Worm (Caenorhabditis elegans) whole organism, L4 larva: Measurements from ENCODE around the gene nlp-80.

Experiments
- F37D6.2 ChIP-seq: sonication (generic microtip); optimal IDR thresholded peaks from 2 replicates; lab custom pipeline; 2016; ENCODE audit warnings: mild to moderate bottlenecking, missing genetic modification characterization, missing compliant biosample characterization
- F44E2.7 ChIP-seq: fragments of 200-800 bp; sonication (Bioruptor generic); IDR thresholded peaks from 2 replicates; pipeline ENCODE4 v2.1.2; 2022; ENCODE audit warnings: missing genetic modification characterization, missing compliant biosample characterization
- T20F7.1 ChIP-seq: fragments of 200-800 bp; sonication (Bioruptor generic); optimal IDR thresholded peaks from 2 replicates; lab custom pipeline; 2018; ENCODE audit warnings: mild to moderate bottlenecking, missing genetic modification characterization, missing compliant biosample characterization
- Y105C5A.15 ChIP-seq: fragments of 200-800 bp; sonication (Bioruptor generic); IDR thresholded peaks from 2 replicates; pipeline ENCODE4 v1.3.6; 2022; ENCODE audit warnings: missing genetic modification characterization, missing compliant biosample characterization
- Y75B8A.6 ChIP-seq: fragments of 200-800 bp; sonication (Bioruptor generic); IDR thresholded peaks from 2 replicates; pipeline ENCODE4 v1.3.6; 2022; ENCODE audit warnings: missing genetic modification reagents, missing genetic modification characterization, missing compliant biosample characterization
- aha-1 ChIP-seq: fragments of 150-350 bp; peaks from one replicate; lab custom pipeline; 2014; ENCODE audit warnings: missing biosample characterization, missing genetic modification characterization
- ceh-32 ChIP-seq: sonication (generic microtip); optimal IDR thresholded peaks from 2 replicates; lab custom pipeline; 2016; ENCODE audit warnings: mild to moderate bottlenecking, missing genetic modification characterization, missing compliant biosample characterization; ENCODE audit not compliant: poor library complexity
- ceh-44 ChIP-seq: fragments of 200-800 bp; sonication (Bioruptor generic); IDR thresholded peaks from 2 replicates; pipeline ENCODE4 v1.3.6; 2022; ENCODE audit warnings: missing genetic modification reagents, missing genetic modification characterization, missing compliant biosample characterization
- cey-2 ChIP-seq: sonication (generic microtip); optimal IDR thresholded peaks from 3 replicates; lab custom pipeline; 2017; ENCODE audit warnings: missing genetic modification characterization, mild to moderate bottlenecking, missing compliant biosample characterization, antibody characterized with exemption, borderline replicate concordance; ENCODE audit not compliant: insufficient read depth
- ctbp-1 ChIP-seq: fragments of 200-800 bp; sonication (Bioruptor generic); IDR thresholded peaks from 2 replicates; pipeline ENCODE4 v1.3.6; 2022; ENCODE audit warnings: missing genetic modification reagents, missing genetic modification characterization, missing compliant biosample characterization
- dmd-6 ChIP-seq: fragments of 200-800 bp; sonication (Bioruptor generic); IDR thresholded peaks from 2 replicates; pipeline ENCODE4 v1.3.6; 2022; ENCODE audit warnings: missing genetic modification reagents, missing genetic modification characterization, missing compliant biosample characterization
- hmg-1.1 ChIP-seq: fragments of 200-800 bp; sonication (Bioruptor generic); IDR thresholded peaks from 2 replicates; pipeline ENCODE4 v1.3.6; 2022; ENCODE audit warnings: missing genetic modification reagents, missing genetic modification characterization, missing compliant biosample characterization
- jun-1 ChIP-seq: fragments of 150-350 bp; optimal IDR thresholded peaks from 2 replicates; lab custom pipeline; 2014; ENCODE audit warnings: missing biosample characterization, missing genetic modification reagents, missing genetic modification characterization
- lin-1 ChIP-seq: fragments of 200-800 bp; sonication (Bioruptor generic); IDR thresholded peaks from 2 replicates; pipeline ENCODE4 v1.3.6; 2022; ENCODE audit warnings: missing genetic modification reagents, missing genetic modification characterization, missing compliant biosample characterization
- lsy-2 ChIP-seq, 2 experiments: fragments of 150-350 bp in 1 of 2; sonication (generic microtip) in 1 of 2; optimal IDR thresholded peaks; 2 replicates each; lab custom pipeline; 2014 to 2017; ENCODE audit warnings: missing biosample characterization in 2 of 2, missing genetic modification characterization in 2 of 2
- mes-2 ChIP-seq: sonication (generic microtip); optimal IDR thresholded peaks from 2 replicates; lab custom pipeline; 2016; ENCODE audit warnings: missing genotype, mild to moderate bottlenecking, missing genetic modification characterization, missing compliant biosample characterization; ENCODE audit not compliant: poor library complexity, severe bottlenecking
- mxl-2 ChIP-seq: fragments of 200-800 bp; sonication (Bioruptor generic); conservative IDR thresholded peaks from 2 replicates; pipeline ENCODE4 v1.3.6; 2022; ENCODE audit warnings: missing genetic modification reagents, missing genetic modification characterization, missing compliant biosample characterization
- nhr-28 ChIP-seq: fragments of 150-350 bp; optimal IDR thresholded peaks from 2 replicates; lab custom pipeline; 2014; ENCODE audit warnings: missing biosample characterization, missing genetic modification characterization
- nhr-42 ChIP-seq: fragments of 200-800 bp; sonication (Bioruptor generic); IDR thresholded peaks from 2 replicates; pipeline ENCODE4 v1.3.6; 2022; ENCODE audit warnings: missing genetic modification characterization, missing compliant biosample characterization
- nhr-77 ChIP-seq: fragments of 150-350 bp; optimal IDR thresholded peaks from 2 replicates; lab custom pipeline; 2014; ENCODE audit warnings: missing biosample characterization, missing genetic modification characterization
- php-3 ChIP-seq: fragments of 200-800 bp; sonication (Bioruptor generic); IDR thresholded peaks from 2 replicates; pipeline ENCODE4 v1.3.6; 2022; ENCODE audit warnings: missing genetic modification reagents, missing genetic modification characterization, missing compliant biosample characterization
- saeg-2 ChIP-seq: fragments of 200-800 bp; sonication (Bioruptor generic); IDR thresholded peaks from 2 replicates; pipeline ENCODE4 v1.3.6; 2022; ENCODE audit warnings: missing genetic modification reagents, missing genetic modification characterization, missing compliant biosample characterization
- sdz-12 ChIP-seq: fragments of 200-800 bp; sonication (Bioruptor generic); optimal IDR thresholded peaks from 2 replicates; lab custom pipeline; 2018; ENCODE audit warnings: mild to moderate bottlenecking, missing genetic modification characterization, missing compliant biosample characterization
- snpc-4 ChIP-seq: fragments of 150-350 bp; optimal IDR thresholded peaks from 2 replicates; lab custom pipeline; 2014; ENCODE audit warnings: missing biosample characterization, missing genetic modification characterization
- unc-130 ChIP-seq: sonication (generic microtip); optimal IDR thresholded peaks from 2 replicates; lab custom pipeline; 2016; ENCODE audit warnings: missing genetic modification reagents, missing genetic modification characterization, missing compliant biosample characterization
- unc-39 ChIP-seq: sonication (generic microtip); optimal IDR thresholded peaks from 2 replicates; lab custom pipeline; 2017; ENCODE audit warnings: missing biosample characterization, missing genetic modification characterization
- unc-62 ChIP-seq, 3 experiments: fragments of 150-350 bp in 1 of 3; sonication (generic microtip); optimal IDR thresholded peaks in 2 of 3; peaks in 1 of 3; 1 replicate in 1 of 3; 2 replicates in 2 of 3; lab custom pipeline; 2014 to 2017; ENCODE audit warnings: missing biosample characterization in 3 of 3, missing genetic modification characterization in 3 of 3, missing genetic modification reagents in 3 of 3, missing genotype in 1 of 3
- zfp-2 ChIP-seq: sonication (generic microtip); optimal IDR thresholded peaks from 2 replicates; lab custom pipeline; 2016; ENCODE audit warnings: mild to moderate bottlenecking, missing genetic modification characterization, missing compliant biosample characterization
- ztf-7 ChIP-seq: fragments of 150-350 bp; optimal IDR thresholded peaks from 2 replicates; lab custom pipeline; 2014; ENCODE audit warnings: missing biosample characterization, missing genetic modification characterization

The nlp-80 gene

ce11 chrV:11060239-11060984 lies 5.0 kb downstream of the nlp-80 start, which contains the start of gene T04C12.11 (continued):
- TF ChIP-seq lin-1 (GFP tag; lab: Robert Waterston, UW) (no peak), unc-130 (no peak), hmg-1.1 (GFP tag; lab: Robert Waterston, UW) (no peak), mxl-2 (GFP tag; lab: Robert Waterston, UW) (no peak), saeg-2 (GFP tag; lab: Robert Waterston, UW) (no peak), ceh-44 (GFP tag; lab: Robert Waterston, UW) (no peak), mes-2 (tag; lab: Kevin White, UChicago) (no peak), lsy-2 (tag; optimal IDR thresholded peaks at IDR 0.05; lab: Kevin White, UChicago) (peak in 1 of 2 experiments; percentile 24), nhr-77 (tag; lab: Kevin White, UChicago) (no peak), zfp-2 (tag; lab: Kevin White, UChicago) (no peak), T20F7.1 (GFP tag; lab: Kevin White, UChicago) (peak; percentile 34), nhr-28 (peak; percentile 23), Y105C5A.15 (GFP tag; lab: Robert Waterston, UW) (no peak), ctbp-1 (GFP tag; lab: Robert Waterston, UW) (no peak), sdz-12 (GFP tag; lab: Kevin White, UChicago) (no peak), snpc-4 (tag; lab: Kevin White, UChicago) (no peak), ztf-7 (tag; lab: Kevin White, UChicago) (no peak), dmd-6 (GFP tag; lab: Robert Waterston, UW) (no peak)

- TF ChIP-seq F44E2.7 (GFP tag; lab: Robert Waterston, UW) (no peak), F37D6.2 (tag; lab: Kevin White, UChicago) (no peak), jun-1 (tag; lab: Kevin White, UChicago) (no peak), unc-39 (no peak), php-3 (GFP tag; lab: Robert Waterston, UW) (no peak), ctbp-1 (GFP tag; lab: Robert Waterston, UW) (no peak)
Measured at ce11 chrV:11059180-11059579, 6.2 kb downstream of the nlp-80 start, which contains the start of gene T04C12.1. T04C12.1 (minus strand) TSS chrV:11059269.

DNA sequence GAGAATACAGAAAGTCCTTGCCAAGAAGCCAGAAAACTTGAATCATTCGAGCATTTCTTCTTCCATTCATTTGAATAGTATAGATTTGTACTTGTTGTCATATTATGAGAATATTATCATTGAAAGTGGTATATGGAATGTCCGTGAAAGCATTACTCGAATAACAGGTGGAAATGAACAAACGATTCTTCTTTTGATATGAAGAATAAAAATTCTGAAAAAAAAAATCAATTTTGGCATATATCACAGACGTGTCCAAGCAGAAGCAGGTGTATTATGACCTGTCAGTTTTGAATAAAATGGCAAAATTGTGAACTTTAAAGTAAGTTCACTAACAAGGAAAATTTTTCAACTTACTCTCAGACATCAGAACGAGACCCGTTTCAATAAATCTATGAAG lies 8.4 kb downstream of the nlp-80 start, which contains the start of gene srh-75:
Gene srh-75 (minus strand): TSS at position 101 of the 400 bp plus-strand sequence.
- TF ChIP-seq zfp-2 (tag; lab: Kevin White, UChicago) = no peak
- peak in 1 of 2 experiments; percentile 78 for TF ChIP-seq unc-62 (GFP tag; optimal IDR thresholded peaks at IDR 0.05 in 1 of 2; lab: Kevin White, UChicago)
- TF ChIP-seq unc-62 (tag; optimal IDR thresholded peaks at IDR 0.05; lab: Kevin White, UChicago) = no peak
- TF ChIP-seq Y75B8A.6 (GFP tag; lab: Robert Waterston, UW) = no peak

ce11 chrV:11056484-11056883 lies 8.9 kb downstream of the nlp-80 start:
- peak; percentile 92 for TF ChIP-seq aha-1 (tag; lab: Kevin White, UChicago)
- TF ChIP-seq cey-2 = no peak
- TF ChIP-seq nhr-42 (GFP tag; lab: Robert Waterston, UW) = no peak

ce11 chrV:11053827-11054226 lies 11.6 kb downstream of the nlp-80 start, which contains the start of gene T04C12.7:
T04C12.7 (plus strand) TSS chrV:11054127.
- TF ChIP-seq unc-62 (GFP tag; optimal IDR thresholded peaks at IDR 0.05 in 1 of 2; lab: Kevin White, UChicago) (peak in 1 of 2 experiments; percentile 58), unc-62 (tag; optimal IDR thresholded peaks at IDR 0.05; lab: Kevin White, UChicago) (no peak), ceh-32 (tag; lab: Kevin White, UChicago) (no peak)
